Worm (Caenorhabditis elegans) whole organism, young adult: ENCODE results near the gene ugt-19.

Experiments used
- T26A5.8 ChIP-seq: sonication (generic microtip); optimal IDR thresholded peaks from 2 replicates; lab custom pipeline; 2016; ENCODE audit warnings: missing genetic modification characterization, missing compliant biosample characterization
- ceh-27 ChIP-seq: fragments of 200-800 bp; sonication (Bioruptor generic); optimal IDR thresholded peaks from 2 replicates; lab custom pipeline; 2018; ENCODE audit warnings: mild to moderate bottlenecking, missing genetic modification characterization, moderate library complexity, missing compliant biosample characterization
- lin-35 ChIP-seq, 3 experiments: fragments of 150-350 bp in 2 of 3; sonication (generic microtip) in 1 of 3; optimal IDR thresholded peaks; 2 replicates each; lab custom pipeline; 2014 to 2018; ENCODE audit warnings: missing biosample characterization in 3 of 3, missing genetic modification characterization in 3 of 3, missing genetic modification reagents in 3 of 3
- mes-4 ChIP-seq: sonication (generic microtip); optimal IDR thresholded peaks from 2 replicates; lab custom pipeline; 2016; ENCODE audit warnings: missing genotype, missing genetic modification characterization, missing compliant biosample characterization
- nhr-80 ChIP-seq: sonication (generic microtip); optimal IDR thresholded peaks from 2 replicates; lab custom pipeline; 2016; ENCODE audit warnings: missing genetic modification characterization, missing compliant biosample characterization
- snpc-4 ChIP-seq, 5 experiments: fragments of 150-350 bp in 1 of 5; sonication (generic microtip) in 4 of 5; optimal IDR thresholded peaks; 2 replicates each; lab custom pipeline; 2014 to 2018; ENCODE audit warnings: missing genetic modification characterization in 5 of 5, missing biosample characterization in 3 of 5, antibody characterized with exemption in 2 of 5, mild to moderate bottlenecking in 2 of 5, missing compliant biosample characterization in 2 of 5, missing genotype in 2 of 5, moderate library complexity in 2 of 5, missing genetic modification reagents in 1 of 5

- TF ChIP-seq ceh-27, result no peak
- TF ChIP-seq mes-4 (tag; lab: Kevin White, UChicago), result no peak
- TF ChIP-seq lin-35 (GFP tag; optimal IDR thresholded peaks at IDR 0.05; lab: Kevin White, UChicago), result no peak
- no peak for TF ChIP-seq T26A5.8 (tag; lab: Kevin White, UChicago)
- no peak for TF ChIP-seq snpc-4 (GFP tag; optimal IDR thresholded peaks at IDR 0.05; lab: Kevin White, UChicago)
- TF ChIP-seq snpc-4 (tag; optimal IDR thresholded peaks at IDR 0.05; lab: Kevin White, UChicago), result peak in 3 of 4 experiments; percentile 34 to 88 (median 56)
- TF ChIP-seq nhr-80 (tag; lab: Kevin White, UChicago), result peak; percentile 30
Observed at ce11 chrIV:6093477-6094314, 13.9 kb upstream of the ugt-19 start, which contains the start of gene cpi-1.
